Fruit fly (Drosophila melanogaster): ENCODE results near the gene CG7824.

Gene CG7824

dm6 chr3R:29876733-29877193, 18.0 kb upstream of the CG7824 start, which contains the start of gene CG31038 (continued):
- TF ChIP-seq luna (GFP tag; optimal IDR thresholded peaks at IDR 0.05), result no peak
- no peak for TF ChIP-seq CG2116 (GFP tag; optimal IDR thresholded peaks at IDR 0.05)
- no peak for TF ChIP-seq CG3995 (GFP tag; optimal IDR thresholded peaks at IDR 0.05)
- peak; percentile 93; the same call in 3 of the 4 replicates for TF ChIP-seq chinmo (GFP tag; IDR thresholded peaks at IDR 0.05; ENCODE audit: partially characterized antibody)
- no peak for TF ChIP-seq CG14860 (GFP tag; IDR thresholded peaks at IDR 0.05; ENCODE audit: partially characterized antibody)
- TF ChIP-seq disco-r (GFP tag; optimal IDR thresholded peaks at IDR 0.05), result no peak
- no peak for TF ChIP-seq CG31365 (tag; optimal IDR thresholded peaks at IDR 0.05)
- TF ChIP-seq toy (GFP tag; IDR thresholded peaks at IDR 0.05), result no peak
- no peak for TF ChIP-seq dati (GFP tag; IDR thresholded peaks at IDR 0.05)
- TF ChIP-seq CG13296 (GFP tag; optimal IDR thresholded peaks at IDR 0.05), result no peak
- TF ChIP-seq Stat92E (GFP tag; optimal IDR thresholded peaks at IDR 0.05), result peak in 1 of 3 experiments; percentile 32
- TF ChIP-seq nerfin-2 (GFP tag; IDR thresholded peaks at IDR 0.05; ENCODE audit: partially characterized antibody), result no peak
- peak in 1 of 2 experiments; percentile 25 for TF ChIP-seq tll (GFP tag; optimal IDR thresholded peaks at IDR 0.05)
- TF ChIP-seq H15 (GFP tag; IDR thresholded peaks at IDR 0.05), result no peak
- TF ChIP-seq CG43689 (GFP tag; IDR thresholded peaks at IDR 0.05), result no peak
- no peak for TF ChIP-seq CG9932 (GFP tag; IDR thresholded peaks at IDR 0.05)
- peak; percentile 74; the same call in 2 of the 3 replicates for TF ChIP-seq zen2 (GFP tag; IDR thresholded peaks at IDR 0.05; ENCODE audit: partially characterized antibody)
- TF ChIP-seq CG15601 (tag; optimal IDR thresholded peaks at IDR 0.05), result peak; percentile 80
- TF ChIP-seq CG6813 (GFP tag; optimal IDR thresholded peaks at IDR 0.05), result no peak
- TF ChIP-seq gsb (GFP tag; IDR thresholded peaks at IDR 0.05), result no peak
- peak; percentile 15 for TF ChIP-seq CG18599 (GFP tag; optimal IDR thresholded peaks at IDR 0.05)
- no peak; the same call in 2 of the 3 replicates for TF ChIP-seq gce (GFP tag; IDR thresholded peaks at IDR 0.05)
- peak; percentile 4 for TF ChIP-seq Blimp-1 (GFP tag; optimal IDR thresholded peaks at IDR 0.05)
- peak; percentile 57 for TF ChIP-seq sob (GFP tag; IDR thresholded peaks at IDR 0.05)
- TF ChIP-seq CG6854 (GFP tag; optimal IDR thresholded peaks at IDR 0.05), result no peak
- TF ChIP-seq en (GFP tag; optimal IDR thresholded peaks at IDR 0.05), result no peak
- no peak for TF ChIP-seq CG11504 (tag; optimal IDR thresholded peaks at IDR 0.05)
- no peak for TF ChIP-seq CHES-1-like (GFP tag; optimal IDR thresholded peaks at IDR 0.05)
- 0 out of 2 replicates have a peak, but pooled peaks have one; percentile 3 for TF ChIP-seq aop (GFP tag; IDR thresholded peaks at IDR 0.05)
- peak; percentile 10 for TF ChIP-seq CG9727 (GFP tag; optimal IDR thresholded peaks at IDR 0.05)
- TF ChIP-seq NfI (GFP tag; optimal IDR thresholded peaks at IDR 0.05), result no peak
- TF ChIP-seq Elba2 (GFP tag; optimal IDR thresholded peaks at IDR 0.05), result no peak
- TF ChIP-seq kah (GFP tag; optimal IDR thresholded peaks at IDR 0.05), result no peak
- no peak for TF ChIP-seq hth (optimal IDR thresholded peaks at IDR 0.05)
- peak; percentile 57; the same call in 1 of the 2 replicates for TF ChIP-seq CG13287 (GFP tag; IDR thresholded peaks at IDR 0.05; ENCODE audit: partially characterized antibody)
- TF ChIP-seq NC2α (GFP tag; optimal IDR thresholded peaks at IDR 0.05), result no peak
- TF ChIP-seq CG16779 (GFP tag; IDR thresholded peaks at IDR 0.05), result no peak
- no peak for TF ChIP-seq psq (GFP tag; optimal IDR thresholded peaks at IDR 0.05)
- TF ChIP-seq CG16863 (GFP tag; optimal IDR thresholded peaks at IDR 0.05), result no peak
- no peak for TF ChIP-seq trem (tag; optimal IDR thresholded peaks at IDR 0.05)
- TF ChIP-seq mam (GFP tag; optimal IDR thresholded peaks at IDR 0.05), result no peak
- peak; percentile 14 for TF ChIP-seq CG17385 (GFP tag; optimal IDR thresholded peaks at IDR 0.05)
- TF ChIP-seq Fer1 (GFP tag; optimal IDR thresholded peaks at IDR 0.05), result no peak
- TF ChIP-seq Dbx (GFP tag; IDR thresholded peaks at IDR 0.05), result peak; percentile 47; the same call in 1 of the 3 replicates
- peak; percentile 41; the same call in 2 of the 3 replicates for TF ChIP-seq row (GFP tag; IDR thresholded peaks at IDR 0.05)
- TF ChIP-seq CG11456 (GFP tag; IDR thresholded peaks at IDR 0.05), result no peak
- no peak for TF ChIP-seq croc (GFP tag; conservative IDR thresholded peaks at IDR 0.05)
- peak; percentile 23 for TF ChIP-seq CG5180 (GFP tag; optimal IDR thresholded peaks at IDR 0.05)
- TF ChIP-seq Jarid2 (GFP tag; optimal IDR thresholded peaks at IDR 0.05), result peak; percentile 96
- peak; percentile 23 for TF ChIP-seq shn (GFP tag; optimal IDR thresholded peaks at IDR 0.05)
